Worm (Caenorhabditis elegans): ENCODE results near the gene F54F7.8.

DNA sequence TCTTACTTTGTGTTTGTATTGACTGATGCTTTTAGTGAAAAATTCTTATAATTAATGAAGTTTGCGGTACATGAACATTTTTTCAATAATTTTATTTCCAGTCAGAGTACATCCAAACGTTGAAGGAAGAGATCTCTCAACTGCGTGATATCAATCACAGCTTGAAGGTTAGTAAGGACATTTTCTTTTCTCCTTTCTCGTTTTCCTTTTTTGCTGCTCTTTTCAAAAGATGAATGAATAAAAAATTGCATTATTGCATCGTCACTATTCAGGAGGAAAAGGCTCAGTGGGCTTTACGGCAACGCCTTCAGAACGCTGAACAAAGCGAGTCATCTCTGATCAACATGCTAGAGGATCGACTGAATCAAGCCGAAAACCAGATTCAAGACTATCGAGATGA, 27.9 kb downstream of the F54F7.8 start:
- TF ChIP-seq nhr-76 (tag; optimal IDR thresholded peaks at IDR 0.05) (no peak), nhr-237 (tag; optimal IDR thresholded peaks at IDR 0.05) (no peak), sptf-1 (tag; optimal IDR thresholded peaks at IDR 0.05) (no peak), ceh-43 (GFP tag; optimal IDR thresholded peaks at IDR 0.05) (no peak), sem-2 (GFP tag; optimal IDR thresholded peaks at IDR 0.05) (no peak), blmp-1 (tag; optimal IDR thresholded peaks at IDR 0.05) (no peak)

Measured in whole organism, mixed stage, embryonic.